Worm (Caenorhabditis elegans) whole organism, L2 larva: ENCODE results near the gene egl-1.

ENCODE experiments used
- elt-3 ChIP-seq: sonication (generic microtip); optimal IDR thresholded peaks from 2 replicates; lab custom pipeline; 2017; ENCODE audit warnings: missing biosample characterization, missing genetic modification characterization
- skn-1 ChIP-seq: sonication (generic microtip); optimal IDR thresholded peaks from 2 replicates; lab custom pipeline; 2017; ENCODE audit warnings: missing biosample characterization, missing genetic modification characterization

DNA sequence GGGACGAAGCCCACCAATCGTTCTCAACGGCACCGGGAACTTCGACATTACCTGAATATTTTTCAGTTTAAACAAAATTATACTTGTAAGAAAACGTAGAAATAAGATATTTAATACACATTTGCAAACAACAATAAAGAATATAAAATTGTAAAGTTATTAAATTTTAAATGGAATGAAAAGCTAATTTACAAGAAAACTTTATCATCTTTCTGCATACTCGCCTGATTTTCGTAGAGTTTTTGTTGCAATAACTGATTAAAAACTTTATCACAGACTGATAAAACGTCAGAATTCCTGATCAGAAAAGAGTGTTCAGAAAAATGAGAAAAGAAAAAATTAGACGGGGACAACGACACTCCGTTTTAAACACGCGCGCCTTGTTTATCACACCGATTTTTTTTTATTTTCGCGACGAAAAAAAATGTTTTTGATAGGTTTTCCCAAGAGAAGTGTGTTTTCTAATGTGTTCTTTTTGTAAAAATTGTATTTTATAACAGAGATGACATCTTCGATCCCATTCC, 15.1 kb upstream of the egl-1 start, which contains the start of the genes dlat-1 and fntb-1:
- TF ChIP-seq elt-3 (tag; lab: Kevin White, UChicago) (no peak), skn-1 (no peak)
